Fruit fly (Drosophila melanogaster): ENCODE data around the gene Mco3.

Mco3 gene

dm6 chr3R:25851224-25851682 is 46.0 kb upstream of the Mco3 start, which contains the start of the genes CG14545 and CG5886 (continued):
- TF ChIP-seq CG13624 (GFP tag; optimal IDR thresholded peaks at IDR 0.05) (no peak), Abd-B (GFP tag; optimal IDR thresholded peaks at IDR 0.05) (no peak), HmgD (GFP tag; optimal IDR thresholded peaks at IDR 0.05) (no peak), BEAF-32 (GFP tag; optimal IDR thresholded peaks at IDR 0.05) (peak; percentile 34), Sry-β (GFP tag; optimal IDR thresholded peaks at IDR 0.05) (no peak), CG14050 (GFP tag; IDR thresholded peaks at IDR 0.05) (no peak), Dip2 (GFP tag; IDR thresholded peaks at IDR 0.05) (no peak), CHES-1-like (GFP tag; optimal IDR thresholded peaks at IDR 0.05) (peak; percentile 31), CG4617 (GFP tag; optimal IDR thresholded peaks at IDR 0.05; ENCODE audit: borderline replicate concordance) (peak; percentile 29), hkb (optimal IDR thresholded peaks at IDR 0.05) (peak; percentile 93), hkb (GFP tag; IDR thresholded peaks at IDR 0.05) (no peak), croc (GFP tag; conservative IDR thresholded peaks at IDR 0.05) (no peak), aop (GFP tag; IDR thresholded peaks at IDR 0.05) (no peak), CG6254 (GFP tag; optimal IDR thresholded peaks at IDR 0.05) (no peak), bsh (GFP tag; optimal IDR thresholded peaks at IDR 0.05) (no peak), MTF-1 (GFP tag; optimal IDR thresholded peaks at IDR 0.05; ENCODE audit: borderline replicate concordance) (no peak), nau (GFP tag; optimal IDR thresholded peaks at IDR 0.05) (no peak), unc-4 (GFP tag; IDR thresholded peaks at IDR 0.05; ENCODE audit: partially characterized antibody) (no peak), Myb (GFP tag; optimal IDR thresholded peaks at IDR 0.05) (peak; percentile 53), so (GFP tag; IDR thresholded peaks at IDR 0.05) (no peak), chm (GFP tag; IDR thresholded peaks at IDR 0.05) (no peak), ham (GFP tag; IDR thresholded peaks at IDR 0.05) (no peak), CG9817 (tag; optimal IDR thresholded peaks at IDR 0.05) (no peak), insv (GFP tag; optimal IDR thresholded peaks at IDR 0.05) (peak in 1 of 2 experiments; percentile 3), Dbx (GFP tag; IDR thresholded peaks at IDR 0.05) (no peak), CG6765 (GFP tag; optimal IDR thresholded peaks at IDR 0.05) (no peak), CG15514 (GFP tag; optimal IDR thresholded peaks at IDR 0.05) (peak; percentile 33), nerfin-2 (GFP tag; IDR thresholded peaks at IDR 0.05; ENCODE audit: partially characterized antibody) (no peak), Dp (GFP tag; optimal IDR thresholded peaks at IDR 0.05) (peak; percentile 80), Bgb (GFP tag; IDR thresholded peaks at IDR 0.05; ENCODE audit: partially characterized antibody) (no peak), E2f2 (GFP tag; IDR thresholded peaks at IDR 0.05) (peak; percentile 87), gem (tag; optimal IDR thresholded peaks at IDR 0.05) (peak; percentile 5), toy (GFP tag; IDR thresholded peaks at IDR 0.05) (no peak), caup (GFP tag; optimal IDR thresholded peaks at IDR 0.05; ENCODE audit: severe bottlenecking) (no peak), Sin3A (optimal IDR thresholded peaks at IDR 0.05) (peak; percentile 94), CG12744 (GFP tag; optimal IDR thresholded peaks at IDR 0.05) (no peak), CG12071 (GFP tag; optimal IDR thresholded peaks at IDR 0.05) (no peak), CG17359 (tag; optimal IDR thresholded peaks at IDR 0.05) (no peak), CG7839 (tag; optimal IDR thresholded peaks at IDR 0.05) (no peak), ci (GFP tag; IDR thresholded peaks at IDR 0.05) (0 out of 3 replicates have a peak, but pooled peaks have one; percentile 45), Pdp1 (GFP tag; optimal IDR thresholded peaks at IDR 0.05) (no peak), Vsx1 (GFP tag; optimal IDR thresholded peaks at IDR 0.05) (no peak), eyg (GFP tag; optimal IDR thresholded peaks at IDR 0.05) (no peak), Ets97D (GFP tag; optimal IDR thresholded peaks at IDR 0.05) (peak; percentile 59), tna (GFP tag; IDR thresholded peaks at IDR 0.05; ENCODE audit: partially characterized antibody) (no peak), Rx (GFP tag; IDR thresholded peaks at IDR 0.05) (peak; percentile 26; the same call in 1 of the 2 replicates), CG9609 (GFP tag; optimal IDR thresholded peaks at IDR 0.05) (no peak), Dfd (GFP tag; optimal IDR thresholded peaks at IDR 0.05) (no peak), lov (optimal IDR thresholded peaks at IDR 0.05) (no peak), lov (GFP tag; IDR thresholded peaks at IDR 0.05) (no peak), MESR4 (GFP tag; optimal IDR thresholded peaks at IDR 0.05) (no peak)

Data from whole organism, embryonic.